Fruit fly (Drosophila melanogaster) whole organism, embryonic: ENCODE measurements around the gene CG3625.

Experiments
- Aef1 ChIP-seq: fragments of 200-800 bp; sonication (Bioruptor generic); IDR thresholded peaks from 3 replicates; pipeline ENCODE4 v1.3.6; 2022; ENCODE audit warnings: missing biosample characterization, missing genetic modification characterization
- Antp ChIP-seq: fragments of 200-800 bp; sonication (Bioruptor generic); optimal IDR thresholded peaks from 3 replicates; lab custom pipeline; 2016; ENCODE audit warnings: missing biosample characterization, missing genetic modification characterization
- CG11247 ChIP-seq: fragments of 200-800 bp; sonication (Bioruptor generic); IDR thresholded peaks from 2 replicates; pipeline ENCODE4 v1.3.6; 2022; ENCODE audit warnings: missing biosample characterization, missing genetic modification characterization
- CG12299 ChIP-seq: fragments of 200-800 bp; sonication (Bioruptor generic); optimal IDR thresholded peaks from 2 replicates; lab custom pipeline; 2018; ENCODE audit warnings: missing biosample characterization, mild to moderate bottlenecking, missing genetic modification characterization
- CG14860 ChIP-seq: fragments of 200-800 bp; sonication (Bioruptor generic); IDR thresholded peaks from 3 replicates; pipeline ENCODE4 v1.3.6; 2022; ENCODE audit warnings: missing biosample characterization, missing genetic modification characterization; ENCODE audit not compliant: partially characterized antibody
- CG15011 ChIP-seq: fragments of 200-800 bp; sonication (Bioruptor generic); optimal IDR thresholded peaks from 3 replicates; lab custom pipeline; 2018; ENCODE audit warnings: missing biosample characterization, mild to moderate bottlenecking, missing genetic modification characterization
- Dek ChIP-seq: fragments of 200-800 bp; sonication (Bioruptor generic); optimal IDR thresholded peaks from 3 replicates; lab custom pipeline; 2019; ENCODE audit warnings: missing biosample characterization, mild to moderate bottlenecking, missing genetic modification characterization, moderate library complexity
- HLH4C ChIP-seq: fragments of 200-800 bp; sonication (Bioruptor generic); IDR thresholded peaks from 3 replicates; pipeline ENCODE4 v1.3.6; 2022; ENCODE audit warnings: missing biosample characterization, missing genetic modification characterization; ENCODE audit not compliant: partially characterized antibody
- HLH54F ChIP-seq: fragments of 200-800 bp; sonication (Bioruptor generic); optimal IDR thresholded peaks from 3 replicates; lab custom pipeline; 2016; ENCODE audit warnings: missing biosample characterization, missing genetic modification characterization
- Nf-YC ChIP-seq: fragments of 200-800 bp; optimal IDR thresholded peaks from 3 replicates; lab custom pipeline; 2019; ENCODE audit warnings: missing biosample characterization, mild to moderate bottlenecking, missing genetic modification characterization, moderate library complexity
- Sry-β ChIP-seq: fragments of 200-800 bp; sonication (Bioruptor generic); optimal IDR thresholded peaks from 2 replicates; lab custom pipeline; 2018; ENCODE audit warnings: missing biosample characterization, mild to moderate bottlenecking, missing genetic modification characterization, moderate library complexity
- Sry-δ ChIP-seq: fragments of 200-800 bp; sonication (Bioruptor generic); optimal IDR thresholded peaks from 2 replicates; lab custom pipeline; 2016; ENCODE audit warnings: missing biosample characterization, missing genetic modification characterization
- wor ChIP-seq: fragments of 200-800 bp; sonication (Bioruptor generic); IDR thresholded peaks from 2 replicates; pipeline ENCODE4 v1.3.6; 2022; ENCODE audit warnings: missing biosample characterization, missing genetic modification characterization

- TF ChIP-seq HLH54F (no peak), Sry-δ (GFP tag; lab: Kevin White, UChicago) (no peak), Dek (tag; lab: Kevin White, UChicago) (no peak), Aef1 (GFP tag; lab: Robert Waterston, UW) (no peak), Antp (GFP tag; lab: Kevin White, UChicago) (no peak), CG14860 (no peak), wor (GFP tag; lab: Robert Waterston, UW) (no peak), CG12299 (tag; lab: Kevin White, UChicago) (no peak), Nf-YC (tag; lab: Kevin White, UChicago) (no peak), CG15011 (GFP tag; lab: Kevin White, UChicago) (no peak), HLH4C (GFP tag; lab: Robert Waterston, UW) (no peak), CG11247 (GFP tag; lab: Robert Waterston, UW) (no peak), Sry-β (GFP tag; lab: Kevin White, UChicago) (no peak)
Observed at dm6 chr2L:322915-323314, 31.3 kb upstream of the CG3625 start.
